Worm (Caenorhabditis elegans) whole organism, L4 larva: ENCODE data around the gene cdc-25.3.

Source experiments
- D1046.2 ChIP-seq: fragments of 200-800 bp; sonication (Bioruptor generic); IDR thresholded peaks from 2 replicates; pipeline ENCODE4 v1.3.6; 2022; ENCODE audit warnings: missing genetic modification characterization, missing compliant biosample characterization
- F10B5.3 ChIP-seq: sonication (generic microtip); optimal IDR thresholded peaks from 2 replicates; lab custom pipeline; 2016; ENCODE audit warnings: mild to moderate bottlenecking, missing genetic modification characterization, missing compliant biosample characterization
- F26F4.8 ChIP-seq: fragments of 200-800 bp; sonication (Bioruptor generic); conservative IDR thresholded peaks from 2 replicates; pipeline ENCODE4 v1.3.6; 2022; ENCODE audit warnings: missing genetic modification characterization, missing compliant biosample characterization
- F37D6.2 ChIP-seq: sonication (generic microtip); optimal IDR thresholded peaks from 2 replicates; lab custom pipeline; 2016; ENCODE audit warnings: mild to moderate bottlenecking, missing genetic modification characterization, missing compliant biosample characterization
- T20F7.1 ChIP-seq: fragments of 200-800 bp; sonication (Bioruptor generic); optimal IDR thresholded peaks from 2 replicates; lab custom pipeline; 2018; ENCODE audit warnings: mild to moderate bottlenecking, missing genetic modification characterization, missing compliant biosample characterization
- Y105C5A.15 ChIP-seq: fragments of 200-800 bp; sonication (Bioruptor generic); IDR thresholded peaks from 2 replicates; pipeline ENCODE4 v1.3.6; 2022; ENCODE audit warnings: missing genetic modification characterization, missing compliant biosample characterization
- Y48G9A.11 ChIP-seq: fragments of 200-800 bp; sonication (Bioruptor generic); IDR thresholded peaks from 2 replicates; pipeline ENCODE4 v1.3.6; 2022; ENCODE audit warnings: missing genetic modification reagents, missing genetic modification characterization, missing compliant biosample characterization
- Y5F2A.4 ChIP-seq: fragments of 200-800 bp; sonication (Bioruptor generic); optimal IDR thresholded peaks from 2 replicates; lab custom pipeline; 2018; ENCODE audit warnings: mild to moderate bottlenecking, missing genetic modification characterization, missing compliant biosample characterization
- ZK337.2 ChIP-seq: fragments of 200-800 bp; sonication (Bioruptor generic); IDR thresholded peaks from 2 replicates; pipeline ENCODE4 v1.3.6; 2022; ENCODE audit warnings: missing genetic modification reagents, missing genetic modification characterization, missing compliant biosample characterization
- aly-2 ChIP-seq: sonication (generic microtip); optimal IDR thresholded peaks from 2 replicates; lab custom pipeline; 2018; ENCODE audit warnings: missing biosample characterization, missing genetic modification characterization
- ama-1 ChIP-seq: fragments of 150-350 bp; optimal IDR thresholded peaks from 2 replicates; lab custom pipeline; 2014; ENCODE audit warnings: inconsistent platforms, mixed read lengths
- ceh-28 ChIP-seq: fragments of 150-350 bp; optimal IDR thresholded peaks from 2 replicates; lab custom pipeline; 2014; ENCODE audit warnings: missing biosample characterization, missing genetic modification reagents, missing genetic modification characterization
- ceh-44 ChIP-seq: fragments of 200-800 bp; sonication (Bioruptor generic); IDR thresholded peaks from 2 replicates; pipeline ENCODE4 v1.3.6; 2022; ENCODE audit warnings: missing genetic modification reagents, missing genetic modification characterization, missing compliant biosample characterization
- ceh-82 ChIP-seq: sonication (generic microtip); optimal IDR thresholded peaks from 2 replicates; lab custom pipeline; 2017; ENCODE audit warnings: missing biosample characterization, missing genetic modification characterization
- dmd-9 ChIP-seq: fragments of 200-800 bp; sonication (Bioruptor generic); IDR thresholded peaks from 2 replicates; pipeline ENCODE4 v1.3.6; 2022; ENCODE audit warnings: missing genetic modification reagents, missing genetic modification characterization, missing compliant biosample characterization
- duxl-1 ChIP-seq: sonication (generic microtip); optimal IDR thresholded peaks from 2 replicates; lab custom pipeline; 2016; ENCODE audit warnings: mild to moderate bottlenecking, missing genetic modification characterization, moderate library complexity, missing compliant biosample characterization; ENCODE audit not compliant: poor library complexity
- hlh-11 ChIP-seq: fragments of 200-800 bp; sonication (Bioruptor generic); optimal IDR thresholded peaks from 2 replicates; lab custom pipeline; 2018; ENCODE audit warnings: mild to moderate bottlenecking, missing genetic modification characterization, missing compliant biosample characterization
- hlh-30 ChIP-seq: sonication (generic microtip); optimal IDR thresholded peaks from 2 replicates; lab custom pipeline; 2017; ENCODE audit warnings: antibody characterized with exemption, mild to moderate bottlenecking, missing genetic modification characterization, missing compliant biosample characterization; ENCODE audit not compliant: insufficient read depth
- hmg-1.1 ChIP-seq: fragments of 200-800 bp; sonication (Bioruptor generic); IDR thresholded peaks from 2 replicates; pipeline ENCODE4 v1.3.6; 2022; ENCODE audit warnings: missing genetic modification reagents, missing genetic modification characterization, missing compliant biosample characterization
- jun-1 ChIP-seq: fragments of 150-350 bp; optimal IDR thresholded peaks from 2 replicates; lab custom pipeline; 2014; ENCODE audit warnings: missing biosample characterization, missing genetic modification reagents, missing genetic modification characterization
- lin-1 ChIP-seq: fragments of 200-800 bp; sonication (Bioruptor generic); IDR thresholded peaks from 2 replicates; pipeline ENCODE4 v1.3.6; 2022; ENCODE audit warnings: missing genetic modification reagents, missing genetic modification characterization, missing compliant biosample characterization
- lin-13 ChIP-seq: fragments of 150-350 bp; optimal IDR thresholded peaks from 2 replicates; lab custom pipeline; 2014; ENCODE audit warnings: missing biosample characterization, missing genetic modification reagents, missing genetic modification characterization
- lin-15B ChIP-seq: fragments of 150-350 bp; sonication (generic microtip); optimal IDR thresholded peaks from 3 replicates; lab custom pipeline; 2014; ENCODE audit warnings: missing biosample characterization, missing genetic modification characterization
- lin-39 ChIP-seq: fragments of 150-350 bp; optimal IDR thresholded peaks from 2 replicates; lab custom pipeline; 2014; ENCODE audit warnings: missing biosample characterization, missing genetic modification reagents, missing genetic modification characterization
- lsy-2 ChIP-seq, 2 experiments: fragments of 150-350 bp in 1 of 2; sonication (generic microtip) in 1 of 2; optimal IDR thresholded peaks; 2 replicates each; lab custom pipeline; 2014 to 2017; ENCODE audit warnings: missing biosample characterization in 2 of 2, missing genetic modification characterization in 2 of 2
- mes-2 ChIP-seq: sonication (generic microtip); optimal IDR thresholded peaks from 2 replicates; lab custom pipeline; 2016; ENCODE audit warnings: missing genotype, mild to moderate bottlenecking, missing genetic modification characterization, missing compliant biosample characterization; ENCODE audit not compliant: poor library complexity, severe bottlenecking
- mxl-2 ChIP-seq: fragments of 200-800 bp; sonication (Bioruptor generic); conservative IDR thresholded peaks from 2 replicates; pipeline ENCODE4 v1.3.6; 2022; ENCODE audit warnings: missing genetic modification reagents, missing genetic modification characterization, missing compliant biosample characterization
- mxl-3 ChIP-seq: fragments of 200-800 bp; sonication (Bioruptor generic); optimal IDR thresholded peaks from 2 replicates; lab custom pipeline; 2018; ENCODE audit warnings: mild to moderate bottlenecking, missing genetic modification characterization, missing compliant biosample characterization
- nhr-10 ChIP-seq: fragments of 150-350 bp; optimal IDR thresholded peaks from 2 replicates; lab custom pipeline; 2014; ENCODE audit warnings: missing biosample characterization, missing genetic modification characterization
- nhr-102 ChIP-seq: sonication (generic microtip); optimal IDR thresholded peaks from 2 replicates; lab custom pipeline; 2016; ENCODE audit warnings: mild to moderate bottlenecking, missing genetic modification characterization, moderate library complexity, missing compliant biosample characterization
- nhr-11 ChIP-seq: fragments of 150-350 bp; optimal IDR thresholded peaks from 2 replicates; lab custom pipeline; 2014; ENCODE audit warnings: missing biosample characterization, missing genetic modification characterization
- nhr-111 ChIP-seq: fragments of 200-800 bp; sonication (Bioruptor generic); optimal IDR thresholded peaks from 2 replicates; lab custom pipeline; 2018; ENCODE audit warnings: mild to moderate bottlenecking, missing genetic modification characterization, missing compliant biosample characterization
- nhr-25 ChIP-seq: sonication (generic microtip); optimal IDR thresholded peaks from 2 replicates; lab custom pipeline; 2017; ENCODE audit warnings: missing genetic modification characterization, mild to moderate bottlenecking, missing compliant biosample characterization, antibody characterized with exemption, moderate library complexity, borderline replicate concordance; ENCODE audit not compliant: insufficient read depth
- nhr-28 ChIP-seq: fragments of 150-350 bp; optimal IDR thresholded peaks from 2 replicates; lab custom pipeline; 2014; ENCODE audit warnings: missing biosample characterization, missing genetic modification characterization
- nhr-48 ChIP-seq: sonication (generic microtip); optimal IDR thresholded peaks from 2 replicates; lab custom pipeline; 2016; ENCODE audit warnings: mild to moderate bottlenecking, missing genetic modification characterization, missing compliant biosample characterization
- nhr-6 ChIP-seq: fragments of 150-350 bp; optimal IDR thresholded peaks from 2 replicates; lab custom pipeline; 2014; ENCODE audit warnings: missing biosample characterization, missing genetic modification characterization
- rbr-2 ChIP-seq: sonication (generic microtip); optimal IDR thresholded peaks from 2 replicates; lab custom pipeline; 2016; ENCODE audit warnings: missing genotype, missing genetic modification characterization, missing compliant biosample characterization
- skn-1 ChIP-seq: fragments of 150-350 bp; optimal IDR thresholded peaks from 2 replicates; lab custom pipeline; 2014; ENCODE audit warnings: missing biosample characterization, missing genetic modification characterization
- snpc-1.2 ChIP-seq: fragments of 200-800 bp; sonication (Bioruptor generic); IDR thresholded peaks from 2 replicates; pipeline ENCODE4 v1.3.6; 2022; ENCODE audit warnings: missing genetic modification reagents, missing genetic modification characterization, missing compliant biosample characterization
- snpc-4 ChIP-seq: fragments of 150-350 bp; optimal IDR thresholded peaks from 2 replicates; lab custom pipeline; 2014; ENCODE audit warnings: missing biosample characterization, missing genetic modification characterization
- spr-1 ChIP-seq: sonication (generic microtip); optimal IDR thresholded peaks from 2 replicates; lab custom pipeline; 2016; ENCODE audit warnings: mild to moderate bottlenecking, missing genetic modification characterization, missing compliant biosample characterization
- spr-3 ChIP-seq: fragments of 200-800 bp; sonication (Bioruptor generic); optimal IDR thresholded peaks from 2 replicates; lab custom pipeline; 2018; ENCODE audit warnings: mild to moderate bottlenecking, missing genetic modification characterization, missing compliant biosample characterization
- tra-1 ChIP-seq: fragments of 200-800 bp; sonication (Bioruptor generic); IDR thresholded peaks from 2 replicates; pipeline ENCODE4 v1.3.6; 2022; ENCODE audit warnings: missing genetic modification reagents, missing genetic modification characterization, missing compliant biosample characterization
- unc-39 ChIP-seq: sonication (generic microtip); optimal IDR thresholded peaks from 2 replicates; lab custom pipeline; 2017; ENCODE audit warnings: missing biosample characterization, missing genetic modification characterization
- vab-7 ChIP-seq: fragments of 200-800 bp; sonication (Bioruptor generic); IDR thresholded peaks from 2 replicates; pipeline ENCODE4 v1.3.6; 2022; ENCODE audit warnings: missing genetic modification reagents, missing genetic modification characterization, missing compliant biosample characterization
- zfp-2 ChIP-seq: sonication (generic microtip); optimal IDR thresholded peaks from 2 replicates; lab custom pipeline; 2016; ENCODE audit warnings: mild to moderate bottlenecking, missing genetic modification characterization, missing compliant biosample characterization
- zfp-3 ChIP-seq: fragments of 200-800 bp; sonication (Bioruptor generic); conservative IDR thresholded peaks from 2 replicates; pipeline ENCODE4 v1.3.6; 2022; ENCODE audit warnings: missing genetic modification reagents, missing genetic modification characterization, missing compliant biosample characterization
- zip-2 ChIP-seq: fragments of 150-350 bp; optimal IDR thresholded peaks from 2 replicates; lab custom pipeline; 2014; ENCODE audit warnings: missing biosample characterization, missing genetic modification characterization
- ztf-11 ChIP-seq: fragments of 150-350 bp; optimal IDR thresholded peaks from 2 replicates; lab custom pipeline; 2014; ENCODE audit warnings: missing biosample characterization, missing genetic modification characterization
- ztf-7 ChIP-seq: fragments of 150-350 bp; optimal IDR thresholded peaks from 2 replicates; lab custom pipeline; 2014; ENCODE audit warnings: missing biosample characterization, missing genetic modification characterization

The cdc-25.3 gene

DNA sequence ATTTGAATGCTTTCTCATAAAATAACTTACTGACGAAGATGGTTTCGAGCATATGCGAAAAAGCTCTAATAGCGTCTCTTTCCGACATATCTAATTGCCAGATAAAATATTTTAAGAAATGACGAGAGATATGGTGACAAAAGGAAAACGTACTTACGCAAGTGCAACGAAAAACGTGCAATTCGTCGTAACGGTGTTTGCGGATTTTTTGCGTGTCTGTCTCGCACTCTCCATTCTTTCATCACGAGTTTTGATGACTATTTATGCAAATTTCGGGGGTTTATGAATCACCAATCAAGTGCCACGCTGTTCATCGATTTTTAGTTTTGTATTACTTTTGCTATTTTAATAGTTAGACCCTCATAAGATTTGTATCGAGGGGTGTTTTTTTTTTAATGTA lies 28.8 kb downstream of the cdc-25.3 start, which contains the start of gene ZK637.14 (continued):
- no peak for TF ChIP-seq nhr-25 (tag; lab: Kevin White, UChicago)
- TF ChIP-seq hlh-11: peak; percentile 51
- no peak for TF ChIP-seq nhr-10
- TF ChIP-seq zip-2: no peak
- peak; percentile 25 for TF ChIP-seq lin-13 (GFP tag; lab: Kevin White, UChicago)
- TF ChIP-seq nhr-102 (tag; lab: Kevin White, UChicago): no peak
- TF ChIP-seq rbr-2 (tag; lab: Kevin White, UChicago): peak; percentile 31
- no peak for TF ChIP-seq nhr-28 (tag; lab: Kevin White, UChicago)
- no peak for TF ChIP-seq nhr-48 (tag; lab: Kevin White, UChicago)
- TF ChIP-seq ZK337.2 (GFP tag; lab: Robert Waterston, UW): no peak
- TF ChIP-seq T20F7.1 (GFP tag; lab: Kevin White, UChicago): no peak
- no peak for TF ChIP-seq lin-39 (tag; lab: Kevin White, UChicago)
- no peak for TF ChIP-seq Y105C5A.15 (GFP tag; lab: Robert Waterston, UW)
- no peak for TF ChIP-seq jun-1
- no peak for TF ChIP-seq ztf-7
- no peak for TF ChIP-seq Y5F2A.4 (GFP tag; lab: Kevin White, UChicago)
- TF ChIP-seq F37D6.2: no peak
- no peak for TF ChIP-seq F10B5.3
- no peak for TF ChIP-seq duxl-1 (tag; lab: Kevin White, UChicago)
- TF ChIP-seq mes-2 (tag; lab: Kevin White, UChicago): peak; percentile 59
- TF ChIP-seq lin-15B (tag; lab: Kevin White, UChicago): no peak
- no peak for TF ChIP-seq D1046.2 (GFP tag; lab: Robert Waterston, UW)
- no peak for TF ChIP-seq snpc-1.2
- TF ChIP-seq vab-7 (GFP tag; lab: Robert Waterston, UW): no peak
- no peak for TF ChIP-seq ceh-44 (GFP tag; lab: Robert Waterston, UW)
- TF ChIP-seq mxl-3 (GFP tag; lab: Kevin White, UChicago): peak; percentile 53
- no peak for TF ChIP-seq dmd-9 (GFP tag; lab: Robert Waterston, UW)
- TF ChIP-seq aly-2 (tag; lab: Kevin White, UChicago): no peak
- no peak for TF ChIP-seq snpc-4
- TF ChIP-seq ceh-28: no peak
- no peak for TF ChIP-seq mxl-2 (GFP tag; lab: Robert Waterston, UW)
- TF ChIP-seq zfp-3 (GFP tag; lab: Robert Waterston, UW): no peak
- TF ChIP-seq Y48G9A.11: no peak
- no peak for TF ChIP-seq spr-3 (GFP tag; lab: Kevin White, UChicago)
- TF ChIP-seq tra-1 (GFP tag; lab: Robert Waterston, UW): no peak
- TF ChIP-seq ceh-82: no peak
- TF ChIP-seq unc-39 (tag; lab: Kevin White, UChicago): no peak
- TF ChIP-seq spr-1 (tag; lab: Kevin White, UChicago): no peak
- TF ChIP-seq nhr-11 (tag; lab: Kevin White, UChicago): peak; percentile 32

ce11 chrIII:8887184-8887801 lies 30.4 kb downstream of the cdc-25.3 start, which contains the start of gene famh-136:
Gene famh-136 (plus strand): TSS chrIII:8887751.
- TF ChIP-seq spr-3 (GFP tag; lab: Kevin White, UChicago) (peak; percentile 38), lin-1 (GFP tag; lab: Robert Waterston, UW) (no peak), ztf-11 (no peak), zfp-2 (no peak), ceh-44 (GFP tag; lab: Robert Waterston, UW) (no peak), nhr-6 (tag; lab: Kevin White, UChicago) (peak; percentile 65), spr-1 (tag; lab: Kevin White, UChicago) (peak; percentile 77), F26F4.8 (GFP tag; lab: Robert Waterston, UW) (no peak), duxl-1 (tag; lab: Kevin White, UChicago) (peak; percentile 52), hmg-1.1 (GFP tag; lab: Robert Waterston, UW) (peak; percentile 79), skn-1 (no peak), nhr-28 (tag; lab: Kevin White, UChicago) (peak; percentile 82), lsy-2 (tag; optimal IDR thresholded peaks at IDR 0.05; lab: Kevin White, UChicago) (peak; percentile 27 to 95), vab-7 (GFP tag; lab: Robert Waterston, UW) (no peak), zip-2 (peak; percentile 52), dmd-9 (GFP tag; lab: Robert Waterston, UW) (no peak), hlh-30 (tag; lab: Kevin White, UChicago) (peak; percentile 80), F37D6.2 (peak; percentile 72), zfp-3 (GFP tag; lab: Robert Waterston, UW) (peak; percentile 66; the same call in 1 of the 2 replicates), ama-1 (lab: Kevin White, UChicago) (no peak), nhr-111 (GFP tag; lab: Kevin White, UChicago) (no peak)
